In the genomic region with DNA sequence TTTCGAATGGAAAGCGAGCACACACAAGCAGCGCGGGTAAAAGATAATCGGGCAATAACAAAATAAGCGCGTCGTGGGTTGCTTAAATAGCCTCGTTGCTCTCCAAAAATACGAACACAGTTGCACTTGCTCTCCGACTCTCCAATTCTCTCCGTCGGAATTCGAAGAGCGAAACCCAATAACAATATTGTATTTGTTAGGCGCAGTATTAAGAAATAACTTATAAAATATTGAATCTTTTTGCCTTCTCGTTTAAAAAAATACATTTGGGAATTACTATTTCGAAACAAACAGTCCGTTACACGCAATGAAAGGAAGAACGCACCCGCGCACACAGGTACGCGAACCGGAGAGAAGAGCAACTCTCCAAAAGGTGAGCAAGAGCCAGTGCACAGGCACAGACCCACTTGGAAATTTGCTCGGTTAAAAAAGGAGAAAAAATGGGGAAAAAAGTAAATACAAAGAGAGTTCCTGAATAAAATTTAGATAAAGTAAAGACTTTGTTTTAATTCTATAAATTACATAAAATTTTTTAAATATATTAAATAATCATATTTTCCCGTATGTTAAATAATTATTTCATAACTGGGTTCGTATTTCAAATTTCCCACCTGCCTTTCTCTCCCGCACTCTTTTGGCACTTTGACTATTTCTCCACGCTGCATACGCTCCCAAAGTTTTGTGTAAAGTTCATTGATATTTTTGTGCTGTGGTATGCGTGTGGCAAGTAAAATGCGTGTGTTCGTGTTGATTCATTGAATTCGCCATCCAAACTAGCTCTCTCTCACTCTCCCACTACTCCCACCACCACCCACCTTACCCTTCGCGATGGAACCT, we compare ENCODE assay signal across 1 fruit fly cellular context.
A peak's percentile ranks its signal among the peaks of the same experiment; 100 is the strongest.
TF ChIP-seq lines count a peak whose summit lies in the region.

Gene Mkp3, minus strand, starts transcription at position 63 of the 837 bp plus-strand sequence.

TF ChIP-seq in whole organism, embryonic, 481 proteins besides CTCF, POLR2A, EP300 and RAD21 (continued from another document and continues in another):
- TF ChIP-seq Sry-δ (GFP tag; optimal IDR thresholded peaks at IDR 0.05; lab: Kevin White, UChicago) (no peak), CG8281 (tag; optimal IDR thresholded peaks at IDR 0.05; lab: Kevin White, UChicago) (peak; percentile 77), gce (GFP tag; IDR thresholded peaks at IDR 0.05; lab: Robert Waterston, UW) (peak; percentile 73; the same call in 2 of the 3 replicates), Hmx (GFP tag; optimal IDR thresholded peaks at IDR 0.05; lab: Kevin White, UChicago) (no peak), CG12236 (GFP tag; optimal IDR thresholded peaks at IDR 0.05; lab: Kevin White, UChicago) (no peak), Gug (GFP tag; IDR thresholded peaks at IDR 0.05; lab: Robert Waterston, UW) (peak; percentile 72), HLH3B (GFP tag; IDR thresholded peaks at IDR 0.05; lab: Robert Waterston, UW) (peak; percentile 92), CG1647 (GFP tag; optimal IDR thresholded peaks at IDR 0.05; lab: Kevin White, UChicago) (no peak), CG1529 (GFP tag; optimal IDR thresholded peaks at IDR 0.05; lab: Kevin White, UChicago) (peak; percentile 82), CG1233 (GFP tag; optimal IDR thresholded peaks at IDR 0.05; lab: Kevin White, UChicago) (peak; percentile 84), HLH54F (GFP tag; optimal IDR thresholded peaks at IDR 0.05; lab: Kevin White, UChicago) (no peak), maf-S (GFP tag; optimal IDR thresholded peaks at IDR 0.05; lab: Kevin White, UChicago) (no peak), mirr (GFP tag; optimal IDR thresholded peaks at IDR 0.05; lab: Kevin White, UChicago) (peak; percentile 13), Kr (GFP tag; optimal IDR thresholded peaks at IDR 0.05; lab: Kevin White, UChicago) (no peak), CG15696 (tag; optimal IDR thresholded peaks at IDR 0.05; lab: Kevin White, UChicago) (peak; percentile 67), BtbVII (GFP tag; optimal IDR thresholded peaks at IDR 0.05; lab: Kevin White, UChicago) (peak; percentile 93), tx (GFP tag; optimal IDR thresholded peaks at IDR 0.05; lab: Kevin White, UChicago) (no peak), cwo (GFP tag; optimal IDR thresholded peaks at IDR 0.05; lab: Kevin White, UChicago) (peak; percentile 90), CG13624 (GFP tag; optimal IDR thresholded peaks at IDR 0.05; lab: Kevin White, UChicago) (no peak), CG32772 (GFP tag; IDR thresholded peaks at IDR 0.05; lab: Robert Waterston, UW) (peak; percentile 91), CG15601 (tag; optimal IDR thresholded peaks at IDR 0.05; lab: Kevin White, UChicago) (peak; percentile 85), CG9876 (GFP tag; optimal IDR thresholded peaks at IDR 0.05; lab: Kevin White, UChicago) (no peak), luna (GFP tag; optimal IDR thresholded peaks at IDR 0.05; lab: Kevin White, UChicago) (no peak), Myb (GFP tag; optimal IDR thresholded peaks at IDR 0.05; lab: Kevin White, UChicago) (peak; percentile 22), sc (optimal IDR thresholded peaks at IDR 0.05; lab: Kevin White, UChicago) (no peak), sc (GFP tag; optimal IDR thresholded peaks at IDR 0.05; lab: Kevin White, UChicago) (peak; percentile 65), CG8388 (GFP tag; optimal IDR thresholded peaks at IDR 0.05; lab: Kevin White, UChicago) (peak; percentile 89), exex (tag; optimal IDR thresholded peaks at IDR 0.05; lab: Kevin White, UChicago) (peak; percentile 63), CG8924 (tag; optimal IDR thresholded peaks at IDR 0.05; lab: Kevin White, UChicago) (peak; percentile 91), CG17361 (GFP tag; IDR thresholded peaks at IDR 0.05; lab: Robert Waterston, UW) (peak; percentile 87; the same call in 2 of the 3 replicates), ftz-f1 (GFP tag; optimal IDR thresholded peaks at IDR 0.05; lab: Kevin White, UChicago) (no peak), oc (tag; optimal IDR thresholded peaks at IDR 0.05; lab: Kevin White, UChicago) (peak; percentile 79), Hr51 (GFP tag; optimal IDR thresholded peaks at IDR 0.05; lab: Kevin White, UChicago) (peak; percentile 35 to 95), CG14441 (GFP tag; IDR thresholded peaks at IDR 0.05; lab: Robert Waterston, UW) (peak; percentile 88), CG2889 (GFP tag; IDR thresholded peaks at IDR 0.05; lab: Robert Waterston, UW) (peak; percentile 89), NC2α (GFP tag; optimal IDR thresholded peaks at IDR 0.05; lab: Kevin White, UChicago) (no peak), pho (GFP tag; optimal IDR thresholded peaks at IDR 0.05; lab: Kevin White, UChicago) (no peak), CG31224 (GFP tag; IDR thresholded peaks at IDR 0.05; lab: Robert Waterston, UW) (peak; percentile 84), CG1024 (GFP tag; IDR thresholded peaks at IDR 0.05; lab: Robert Waterston, UW) (peak; percentile 43; the same call in 1 of the 2 replicates), br (optimal IDR thresholded peaks at IDR 0.05; lab: Kevin White, UChicago) (no peak), CG6813 (GFP tag; optimal IDR thresholded peaks at IDR 0.05; lab: Kevin White, UChicago) (peak; percentile 93), az2 (GFP tag; optimal IDR thresholded peaks at IDR 0.05; lab: Kevin White, UChicago) (peak; percentile 75), CG9437 (GFP tag; optimal IDR thresholded peaks at IDR 0.05; lab: Kevin White, UChicago) (peak; percentile 80), CG2199 (GFP tag; IDR thresholded peaks at IDR 0.05; lab: Robert Waterston, UW) (no peak), Dll (GFP tag; IDR thresholded peaks at IDR 0.05; lab: Robert Waterston, UW; ENCODE audit: partially characterized antibody) (no peak), Bgb (GFP tag; IDR thresholded peaks at IDR 0.05; lab: Robert Waterston, UW; ENCODE audit: partially characterized antibody) (peak; percentile 44; the same call in 1 of the 2 replicates), ara (GFP tag; IDR thresholded peaks at IDR 0.05; lab: Robert Waterston, UW) (peak; percentile 70), CG6175 (GFP tag; IDR thresholded peaks at IDR 0.05; lab: Robert Waterston, UW) (peak; percentile 82), CG34224 (GFP tag; IDR thresholded peaks at IDR 0.05; lab: Robert Waterston, UW; ENCODE audit: partially characterized antibody) (no peak), Spps (tag; optimal IDR thresholded peaks at IDR 0.05; lab: Kevin White, UChicago) (peak; percentile 48), Elba2 (GFP tag; optimal IDR thresholded peaks at IDR 0.05; lab: Kevin White, UChicago) (no peak), Bteb2 (GFP tag; optimal IDR thresholded peaks at IDR 0.05; lab: Kevin White, UChicago) (peak; percentile 18), chn (GFP tag; optimal IDR thresholded peaks at IDR 0.05; lab: Kevin White, UChicago) (no peak), gsb-n (tag; optimal IDR thresholded peaks at IDR 0.05; lab: Kevin White, UChicago) (peak; percentile 87), knrl (GFP tag; IDR thresholded peaks at IDR 0.05; lab: Robert Waterston, UW; ENCODE audit: partially characterized antibody) (no peak; the same call in 2 of the 3 replicates), lov (optimal IDR thresholded peaks at IDR 0.05; lab: Kevin White, UChicago) (no peak), lov (GFP tag; IDR thresholded peaks at IDR 0.05; lab: Robert Waterston, UW) (peak; percentile 77; the same call in 1 of the 3 replicates), trem (tag; optimal IDR thresholded peaks at IDR 0.05; lab: Kevin White, UChicago) (peak; percentile 79), CG10366 (GFP tag; IDR thresholded peaks at IDR 0.05; lab: Robert Waterston, UW) (peak; percentile 85), CG5180 (GFP tag; optimal IDR thresholded peaks at IDR 0.05; lab: Kevin White, UChicago) (peak; percentile 70), chm (GFP tag; IDR thresholded peaks at IDR 0.05; lab: Robert Waterston, UW) (peak; percentile 71), dati (GFP tag; IDR thresholded peaks at IDR 0.05; lab: Robert Waterston, UW) (peak; percentile 53; the same call in 1 of the 2 replicates), dimm (GFP tag; IDR thresholded peaks at IDR 0.05; lab: Robert Waterston, UW) (peak; percentile 61; the same call in 1 of the 2 replicates), aop (GFP tag; IDR thresholded peaks at IDR 0.05; lab: Robert Waterston, UW) (no peak), Hmr (GFP tag; optimal IDR thresholded peaks at IDR 0.05; lab: Kevin White, UChicago) (peak; percentile 97), CG8290 (GFP tag; optimal IDR thresholded peaks at IDR 0.05; lab: Kevin White, UChicago) (no peak), CG8290 (tag; optimal IDR thresholded peaks at IDR 0.05; lab: Kevin White, UChicago) (peak in 1 of 2 experiments; percentile 59), CG3847 (GFP tag; IDR thresholded peaks at IDR 0.05; lab: Robert Waterston, UW) (peak; percentile 91), pnt (GFP tag; optimal IDR thresholded peaks at IDR 0.05; lab: Kevin White, UChicago) (no peak), Dfd (GFP tag; optimal IDR thresholded peaks at IDR 0.05; lab: Kevin White, UChicago) (no peak), Lpt (GFP tag; optimal IDR thresholded peaks at IDR 0.05; lab: Kevin White, UChicago) (no peak), Nf-YB (GFP tag; optimal IDR thresholded peaks at IDR 0.05; lab: Kevin White, UChicago) (peak; percentile 77), pros (GFP tag; optimal IDR thresholded peaks at IDR 0.05; lab: Kevin White, UChicago) (no peak), CG11398 (GFP tag; optimal IDR thresholded peaks at IDR 0.05; lab: Kevin White, UChicago) (no peak), CG4707 (GFP tag; optimal IDR thresholded peaks at IDR 0.05; lab: Kevin White, UChicago) (peak; percentile 56), Awh (GFP tag; IDR thresholded peaks at IDR 0.05; lab: Robert Waterston, UW) (peak; percentile 55), Pdp1 (GFP tag; optimal IDR thresholded peaks at IDR 0.05; lab: Kevin White, UChicago) (peak in 1 of 2 experiments; percentile 29), pum (GFP tag; optimal IDR thresholded peaks at IDR 0.05; lab: Kevin White, UChicago) (peak; percentile 8), Fer2 (tag; optimal IDR thresholded peaks at IDR 0.05; lab: Kevin White, UChicago) (peak; percentile 86), HLHmδ (GFP tag; optimal IDR thresholded peaks at IDR 0.05; lab: Kevin White, UChicago) (no peak), CG13296 (GFP tag; optimal IDR thresholded peaks at IDR 0.05; lab: Kevin White, UChicago) (peak; percentile 94), fru (optimal IDR thresholded peaks at IDR 0.05; lab: Kevin White, UChicago) (no peak), sna (GFP tag; IDR thresholded peaks at IDR 0.05; lab: Robert Waterston, UW; ENCODE audit: partially characterized antibody) (no peak), kah (GFP tag; optimal IDR thresholded peaks at IDR 0.05; lab: Kevin White, UChicago) (peak; percentile 57), CG11696 (GFP tag; IDR thresholded peaks at IDR 0.05; lab: Robert Waterston, UW) (no peak; the same call in 1 of the 2 replicates), run (tag; optimal IDR thresholded peaks at IDR 0.05; lab: Kevin White, UChicago) (peak; percentile 83), Drgx (GFP tag; IDR thresholded peaks at IDR 0.05; lab: Robert Waterston, UW) (peak; percentile 92), CG7357 (GFP tag; IDR thresholded peaks at IDR 0.05; lab: Robert Waterston, UW) (peak; percentile 79), Ssrp (tag; optimal IDR thresholded peaks at IDR 0.05; lab: Kevin White, UChicago) (peak; percentile 79), HHEX (GFP tag; optimal IDR thresholded peaks at IDR 0.05; lab: Kevin White, UChicago) (peak; percentile 92), CG7839 (tag; optimal IDR thresholded peaks at IDR 0.05; lab: Kevin White, UChicago) (peak; percentile 94), Poxn (GFP tag; IDR thresholded peaks at IDR 0.05; lab: Robert Waterston, UW) (peak; percentile 65), CG11723 (GFP tag; optimal IDR thresholded peaks at IDR 0.05; lab: Kevin White, UChicago) (peak; percentile 77), gsb (GFP tag; IDR thresholded peaks at IDR 0.05; lab: Robert Waterston, UW) (peak; percentile 79), insv (GFP tag; optimal IDR thresholded peaks at IDR 0.05; lab: Kevin White, UChicago) (peak in 1 of 2 experiments; percentile 41), CG6791 (GFP tag; IDR thresholded peaks at IDR 0.05; lab: Robert Waterston, UW; ENCODE audit: partially characterized antibody) (no peak), CG9817 (tag; optimal IDR thresholded peaks at IDR 0.05; lab: Kevin White, UChicago) (peak; percentile 77), onecut (GFP tag; IDR thresholded peaks at IDR 0.05; lab: Robert Waterston, UW) (peak; percentile 77), Deaf1 (tag; optimal IDR thresholded peaks at IDR 0.05; lab: Kevin White, UChicago) (peak; percentile 63), gt (GFP tag; IDR thresholded peaks at IDR 0.05; lab: Robert Waterston, UW) (peak; percentile 61), CG3838 (GFP tag; optimal IDR thresholded peaks at IDR 0.05; lab: Kevin White, UChicago) (no peak), mld (GFP tag; IDR thresholded peaks at IDR 0.05; lab: Robert Waterston, UW; ENCODE audit: partially characterized antibody) (no peak), Six4 (GFP tag; optimal IDR thresholded peaks at IDR 0.05; lab: Kevin White, UChicago) (peak; percentile 78), CG16815 (GFP tag; optimal IDR thresholded peaks at IDR 0.05; lab: Kevin White, UChicago) (peak; percentile 70), so (GFP tag; IDR thresholded peaks at IDR 0.05; lab: Robert Waterston, UW) (peak; percentile 94), Rfx (GFP tag; IDR thresholded peaks at IDR 0.05; lab: Robert Waterston, UW) (peak; percentile 92), lbe (GFP tag; optimal IDR thresholded peaks at IDR 0.05; lab: Kevin White, UChicago) (peak; percentile 63), Chrac-16 (GFP tag; optimal IDR thresholded peaks at IDR 0.05; lab: Kevin White, UChicago) (peak; percentile 61), phol (tag; optimal IDR thresholded peaks at IDR 0.05; lab: Kevin White, UChicago) (peak; percentile 86), CG7987 (GFP tag; optimal IDR thresholded peaks at IDR 0.05; lab: Kevin White, UChicago) (peak; percentile 26), CG10267 (tag; optimal IDR thresholded peaks at IDR 0.05; lab: Kevin White, UChicago) (peak; percentile 82), Opbp (GFP tag; IDR thresholded peaks at IDR 0.05; lab: Robert Waterston, UW; ENCODE audit: partially characterized antibody) (no peak), otp (GFP tag; IDR thresholded peaks at IDR 0.05; lab: Robert Waterston, UW) (peak; percentile 47; the same call in 1 of the 3 replicates), stc (GFP tag; IDR thresholded peaks at IDR 0.05; lab: Robert Waterston, UW) (peak; percentile 93), bcd (GFP tag; optimal IDR thresholded peaks at IDR 0.05; lab: Kevin White, UChicago) (peak; percentile 92), disco-r (GFP tag; optimal IDR thresholded peaks at IDR 0.05; lab: Kevin White, UChicago) (no peak), zfh2 (GFP tag; optimal IDR thresholded peaks at IDR 0.05; lab: Kevin White, UChicago) (peak; percentile 23), inv (GFP tag; IDR thresholded peaks at IDR 0.05; lab: Robert Waterston, UW; ENCODE audit: partially characterized antibody) (no peak), D19B (GFP tag; optimal IDR thresholded peaks at IDR 0.05; lab: Kevin White, UChicago) (peak; percentile 82)
